Fruit fly (Drosophila melanogaster): ENCODE data around the gene gnu.
A peak's percentile ranks its signal among the peaks of the same experiment; 100 is the strongest.

The gnu gene

DNA sequence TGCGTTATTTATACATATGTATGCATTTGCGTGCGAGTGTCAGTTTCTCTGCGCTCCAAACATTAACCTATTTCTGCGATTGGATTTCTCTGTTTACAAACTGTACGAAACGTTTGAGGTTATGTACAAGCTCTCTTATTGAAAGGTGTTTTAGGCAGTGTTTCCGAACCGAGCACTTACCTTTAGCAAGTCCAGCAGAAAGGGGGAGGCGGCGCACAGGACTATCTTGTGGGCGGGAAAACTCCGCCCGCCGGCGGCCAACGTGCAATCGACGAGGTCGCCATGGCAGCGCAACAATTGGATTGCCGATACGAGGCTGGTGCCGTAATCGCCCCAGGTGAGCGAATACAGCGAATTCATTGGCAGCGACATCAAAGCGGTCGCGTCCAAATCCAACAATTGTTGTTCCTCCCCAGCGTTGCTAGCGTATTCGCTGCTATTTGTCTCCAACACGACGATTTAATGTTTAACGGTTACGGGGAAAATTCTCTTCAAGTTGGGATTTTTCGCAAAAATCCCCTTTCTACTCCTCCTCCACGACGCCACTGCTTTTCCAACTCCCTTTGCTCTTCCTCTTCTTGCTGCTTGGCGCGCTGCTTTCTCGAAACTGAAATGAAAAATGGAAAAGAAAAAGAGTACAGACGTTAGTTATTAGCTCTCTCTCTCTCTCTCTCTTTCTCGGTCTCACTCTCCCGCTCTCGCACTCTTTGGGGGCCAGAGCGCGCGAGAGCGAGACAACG lies 46.3 kb downstream of the gnu start (continued):
- TF ChIP-seq CkIIα-i1 (GFP tag; IDR thresholded peaks at IDR 0.05) (peak; percentile 45; the same call in 1 of the 2 replicates), BtbVII (GFP tag; optimal IDR thresholded peaks at IDR 0.05) (peak; percentile 81), nerfin-1 (tag; optimal IDR thresholded peaks at IDR 0.05) (peak; percentile 59), ERR (GFP tag; optimal IDR thresholded peaks at IDR 0.05) (peak; percentile 84), CG16863 (GFP tag; optimal IDR thresholded peaks at IDR 0.05) (peak; percentile 83), CG2875 (GFP tag; optimal IDR thresholded peaks at IDR 0.05) (peak; percentile 75), phol (tag; optimal IDR thresholded peaks at IDR 0.05) (peak; percentile 85), so (GFP tag; IDR thresholded peaks at IDR 0.05) (peak; percentile 93), Nf-YB (GFP tag; optimal IDR thresholded peaks at IDR 0.05) (peak; percentile 62), Blimp-1 (GFP tag; optimal IDR thresholded peaks at IDR 0.05) (peak; percentile 80), mld (GFP tag; IDR thresholded peaks at IDR 0.05; ENCODE audit: partially characterized antibody) (no peak), CG3995 (GFP tag; optimal IDR thresholded peaks at IDR 0.05) (peak; percentile 64), Eip74EF (GFP tag; optimal IDR thresholded peaks at IDR 0.05) (peak in 1 of 2 experiments; percentile 72), CG12104 (GFP tag; optimal IDR thresholded peaks at IDR 0.05) (peak; percentile 81), sob (GFP tag; IDR thresholded peaks at IDR 0.05) (peak; percentile 90), twi (tag; optimal IDR thresholded peaks at IDR 0.05) (peak; percentile 49), slbo (GFP tag; IDR thresholded peaks at IDR 0.05) (peak; percentile 96), CG15011 (GFP tag; optimal IDR thresholded peaks at IDR 0.05) (peak; percentile 46), gt (GFP tag; IDR thresholded peaks at IDR 0.05) (peak; percentile 80), CG15269 (tag; optimal IDR thresholded peaks at IDR 0.05) (peak; percentile 88), CG2120 (GFP tag; optimal IDR thresholded peaks at IDR 0.05) (peak; percentile 97), p53 (GFP tag; optimal IDR thresholded peaks at IDR 0.05) (peak; percentile 82), HmgZ (tag; optimal IDR thresholded peaks at IDR 0.05) (peak; percentile 92), Ada2b (GFP tag; IDR thresholded peaks at IDR 0.05) (peak; percentile 89), Hsf (GFP tag; optimal IDR thresholded peaks at IDR 0.05) (peak; percentile 91), HLH3B (GFP tag; IDR thresholded peaks at IDR 0.05) (peak; percentile 92), CG12219 (GFP tag; optimal IDR thresholded peaks at IDR 0.05) (peak; percentile 80), CG18262 (tag; optimal IDR thresholded peaks at IDR 0.05) (peak; percentile 78), pb (GFP tag; optimal IDR thresholded peaks at IDR 0.05) (peak; percentile 93), CG4707 (GFP tag; optimal IDR thresholded peaks at IDR 0.05) (peak; percentile 53), D19B (GFP tag; optimal IDR thresholded peaks at IDR 0.05) (peak; percentile 83), chinmo (GFP tag; IDR thresholded peaks at IDR 0.05; ENCODE audit: partially characterized antibody) (no peak), Ravus (GFP tag; IDR thresholded peaks at IDR 0.05) (peak; percentile 60), fu2 (GFP tag; optimal IDR thresholded peaks at IDR 0.05) (peak; percentile 93), Spps (tag; optimal IDR thresholded peaks at IDR 0.05) (no peak), CG17359 (tag; optimal IDR thresholded peaks at IDR 0.05) (peak; percentile 88), Hmr (GFP tag; optimal IDR thresholded peaks at IDR 0.05) (peak; percentile 95), CG11085 (GFP tag; IDR thresholded peaks at IDR 0.05) (peak; percentile 87), crp (GFP tag; optimal IDR thresholded peaks at IDR 0.05) (peak in 1 of 2 experiments; percentile 50), CG9727 (GFP tag; optimal IDR thresholded peaks at IDR 0.05) (peak; percentile 87), PHDP (tag; optimal IDR thresholded peaks at IDR 0.05) (peak; percentile 84), Bteb2 (GFP tag; optimal IDR thresholded peaks at IDR 0.05) (peak; percentile 84), CG8765 (GFP tag; IDR thresholded peaks at IDR 0.05) (peak; percentile 84), Elba2 (GFP tag; optimal IDR thresholded peaks at IDR 0.05) (peak; percentile 12), croc (GFP tag; conservative IDR thresholded peaks at IDR 0.05) (peak; percentile 75), CG10959 (GFP tag; IDR thresholded peaks at IDR 0.05) (peak; percentile 55; the same call in 1 of the 2 replicates), pnt (GFP tag; optimal IDR thresholded peaks at IDR 0.05) (peak; percentile 90), knrl (GFP tag; IDR thresholded peaks at IDR 0.05; ENCODE audit: partially characterized antibody) (peak; percentile 25; the same call in 1 of the 3 replicates)

All from whole organism, embryonic.